Fruit fly (Drosophila melanogaster) whole organism, embryonic: ENCODE results near the gene EloB.

Source experiments
- B-H1 ChIP-seq: fragments of 200-800 bp; sonication (Bioruptor generic); IDR thresholded peaks from 3 replicates; pipeline ENCODE4 v1.3.6; 2022; ENCODE audit warnings: missing biosample characterization, missing genetic modification characterization
- CG12219 ChIP-seq: fragments of 200-800 bp; sonication (Bioruptor generic); optimal IDR thresholded peaks from 3 replicates; lab custom pipeline; 2018; ENCODE audit warnings: missing biosample characterization, mild to moderate bottlenecking, missing genetic modification characterization
- CG12744 ChIP-seq: fragments of 200-800 bp; sonication (Bioruptor generic); optimal IDR thresholded peaks from 2 replicates; lab custom pipeline; 2016; ENCODE audit warnings: missing biosample characterization, missing genetic modification characterization
- CG13624 ChIP-seq: fragments of 200-800 bp; sonication (Bioruptor generic); optimal IDR thresholded peaks from 2 replicates; lab custom pipeline; 2016; ENCODE audit warnings: missing biosample characterization, missing genetic modification characterization
- CG13894 ChIP-seq: fragments of 200-800 bp; sonication (Bioruptor generic); optimal IDR thresholded peaks from 3 replicates; lab custom pipeline; 2018; ENCODE audit warnings: missing biosample characterization, mild to moderate bottlenecking, missing genetic modification characterization, moderate library complexity
- CG14050 ChIP-seq: fragments of 200-800 bp; sonication (Bioruptor generic); IDR thresholded peaks from 3 replicates; pipeline ENCODE4 v1.3.6; 2022; ENCODE audit warnings: missing biosample characterization, missing genetic modification characterization
- CG15269 ChIP-seq: fragments of 200-800 bp; sonication (Bioruptor generic); optimal IDR thresholded peaks from 2 replicates; lab custom pipeline; 2018; ENCODE audit warnings: missing biosample characterization, mild to moderate bottlenecking, missing genetic modification characterization, moderate library complexity
- CG15479 ChIP-seq: fragments of 200-800 bp; sonication (Bioruptor generic); optimal IDR thresholded peaks from 3 replicates; lab custom pipeline; 2019; ENCODE audit warnings: missing biosample characterization, mild to moderate bottlenecking, missing genetic modification characterization, moderate library complexity
- CG17186 ChIP-seq: fragments of 200-800 bp; sonication (Bioruptor generic); optimal IDR thresholded peaks from 3 replicates; lab custom pipeline; 2017; ENCODE audit warnings: missing biosample characterization, missing genetic modification reagents, missing genetic modification characterization
- CG1792 ChIP-seq: fragments of 200-800 bp; sonication (Bioruptor generic); optimal IDR thresholded peaks from 2 replicates; lab custom pipeline; 2016; ENCODE audit warnings: missing biosample characterization, missing genetic modification characterization
- CG2875 ChIP-seq: fragments of 200-800 bp; sonication (Bioruptor generic); optimal IDR thresholded peaks from 2 replicates; lab custom pipeline; 2017; ENCODE audit warnings: missing biosample characterization, mild to moderate bottlenecking, missing genetic modification characterization, missing genetic modification reagents
- CG31388 ChIP-seq: fragments of 200-800 bp; sonication (Bioruptor generic); optimal IDR thresholded peaks from 2 replicates; lab custom pipeline; 2016; ENCODE audit warnings: missing biosample characterization, missing genetic modification characterization
- CG33213 ChIP-seq: fragments of 200-800 bp; sonication (Bioruptor generic); optimal IDR thresholded peaks from 3 replicates; lab custom pipeline; 2016; ENCODE audit warnings: missing biosample characterization, missing genetic modification characterization
- CG34422 ChIP-seq: fragments of 200-800 bp; sonication (Bioruptor generic); IDR thresholded peaks from 3 replicates; pipeline ENCODE4 v1.3.6; 2022; ENCODE audit warnings: missing biosample characterization, missing genetic modification characterization
- CG3726 ChIP-seq: fragments of 200-800 bp; sonication (Bioruptor generic); IDR thresholded peaks from 3 replicates; pipeline ENCODE4, ENCODE4 v1.3.6; 2022; ENCODE audit warnings: missing biosample characterization, missing genetic modification characterization
- CG5180 ChIP-seq: fragments of 200-800 bp; sonication (Bioruptor generic); optimal IDR thresholded peaks from 3 replicates; lab custom pipeline; 2017; ENCODE audit warnings: missing biosample characterization, missing genetic modification characterization, mild to moderate bottlenecking, moderate library complexity, missing genetic modification reagents
- CG7357 ChIP-seq: fragments of 200-800 bp; sonication (Bioruptor generic); IDR thresholded peaks from 3 replicates; pipeline ENCODE4 v1.3.6; 2022; ENCODE audit warnings: missing biosample characterization, missing genetic modification characterization
- CG7556 ChIP-seq: fragments of 200-800 bp; sonication (Bioruptor generic); optimal IDR thresholded peaks from 2 replicates; lab custom pipeline; 2017; ENCODE audit warnings: missing biosample characterization, mild to moderate bottlenecking, missing genetic modification characterization
- CG7786 ChIP-seq: fragments of 200-800 bp; sonication (Bioruptor generic); optimal IDR thresholded peaks from 2 replicates; lab custom pipeline; 2016; ENCODE audit warnings: missing biosample characterization, missing genetic modification characterization
- CoRest ChIP-seq: fragments of 200-800 bp; sonication (Bioruptor generic); optimal IDR thresholded peaks from 3 replicates; lab custom pipeline; 2018; ENCODE audit warnings: missing biosample characterization, mild to moderate bottlenecking, missing genetic modification characterization, moderate library complexity
- D19B ChIP-seq: fragments of 200-800 bp; sonication (Bioruptor generic); optimal IDR thresholded peaks from 2 replicates; lab custom pipeline; 2017; ENCODE audit warnings: missing biosample characterization, mild to moderate bottlenecking, missing genetic modification characterization
- Doc2 ChIP-seq: fragments of 200-800 bp; sonication (Bioruptor generic); IDR thresholded peaks from 2 replicates; pipeline ENCODE4 v1.3.6; 2022; ENCODE audit warnings: missing biosample characterization, missing genetic modification characterization
- Doc3 ChIP-seq: fragments of 200-800 bp; sonication (Bioruptor generic); IDR thresholded peaks from 3 replicates; pipeline ENCODE4 v1.3.6; 2022; ENCODE audit warnings: missing biosample characterization, missing genetic modification characterization; ENCODE audit not compliant: partially characterized antibody
- Gsc ChIP-seq: fragments of 200-800 bp; sonication (Bioruptor generic); IDR thresholded peaks from 2 replicates; pipeline ENCODE4 v1.3.6; 2022; ENCODE audit warnings: missing biosample characterization, missing genetic modification characterization
- H2.0 ChIP-seq: fragments of 200-800 bp; sonication (Bioruptor generic); IDR thresholded peaks from 2 replicates; pipeline ENCODE4 v1.3.6; 2022; ENCODE audit warnings: missing biosample characterization, missing genetic modification characterization
- HHEX ChIP-seq: fragments of 200-800 bp; sonication (Bioruptor generic); optimal IDR thresholded peaks from 3 replicates; lab custom pipeline; 2017; ENCODE audit warnings: missing biosample characterization, mild to moderate bottlenecking, missing genetic modification characterization, missing genetic modification reagents
- Hr51 ChIP-seq, 2 experiments: fragments of 200-800 bp; sonication (Bioruptor generic); optimal IDR thresholded peaks; 2 replicates in 1 of 2; 3 replicates in 1 of 2; lab custom pipeline; 2016 to 2018; ENCODE audit warnings: missing biosample characterization in 2 of 2, missing genetic modification characterization in 2 of 2, mild to moderate bottlenecking in 1 of 2, moderate library complexity in 1 of 2
- Mad ChIP-seq: fragments of 200-800 bp; sonication (Bioruptor generic); optimal IDR thresholded peaks from 2 replicates; lab custom pipeline; 2016; ENCODE audit warnings: missing biosample characterization, missing genetic modification characterization
- Mrtf ChIP-seq: fragments of 200-800 bp; sonication (Bioruptor generic); IDR thresholded peaks from 3 replicates; pipeline ENCODE4 v1.3.6; 2022; ENCODE audit warnings: missing biosample characterization, missing genetic modification characterization
- NFAT ChIP-seq: fragments of 200-800 bp; sonication (Bioruptor generic); IDR thresholded peaks from 2 replicates; pipeline ENCODE4 v1.3.6; 2022; ENCODE audit warnings: missing biosample characterization, missing genetic modification characterization
- Pdp1 ChIP-seq, 2 experiments: fragments of 200-800 bp; sonication (Bioruptor generic); optimal IDR thresholded peaks; 3 replicates each; lab custom pipeline; 2016; ENCODE audit warnings: missing biosample characterization in 2 of 2, missing genetic modification characterization in 2 of 2, mild to moderate bottlenecking in 1 of 2, moderate library complexity in 1 of 2
- Ravus ChIP-seq: fragments of 200-800 bp; sonication (Bioruptor generic); IDR thresholded peaks from 2 replicates; pipeline ENCODE4 v1.3.6; 2022; ENCODE audit warnings: missing biosample characterization, missing genetic modification characterization
- aop ChIP-seq: fragments of 200-800 bp; sonication (Bioruptor generic); IDR thresholded peaks from 2 replicates; pipeline ENCODE4 v1.3.6; 2022; ENCODE audit warnings: missing biosample characterization, missing genetic modification characterization
- chm ChIP-seq: fragments of 200-800 bp; sonication (Bioruptor generic); IDR thresholded peaks from 2 replicates; pipeline ENCODE4 v1.3.6; 2022; ENCODE audit warnings: missing biosample characterization, missing genetic modification characterization
- fd102C ChIP-seq: fragments of 200-800 bp; sonication (Bioruptor generic); optimal IDR thresholded peaks from 2 replicates; lab custom pipeline; 2018; ENCODE audit warnings: missing biosample characterization, mild to moderate bottlenecking, missing genetic modification characterization, moderate library complexity
- gcm2 ChIP-seq: fragments of 200-800 bp; sonication (Bioruptor generic); optimal IDR thresholded peaks from 2 replicates; lab custom pipeline; 2016; ENCODE audit warnings: missing biosample characterization, missing genetic modification characterization
- gem ChIP-seq: fragments of 200-800 bp; sonication (Bioruptor generic); optimal IDR thresholded peaks from 2 replicates; lab custom pipeline; 2019; ENCODE audit warnings: missing biosample characterization, mild to moderate bottlenecking, missing genetic modification characterization, moderate library complexity
- insv ChIP-seq, 2 experiments: fragments of 200-800 bp; sonication (Bioruptor generic); optimal IDR thresholded peaks; 3 replicates each; lab custom pipeline; 2016 to 2018; ENCODE audit warnings: missing biosample characterization in 2 of 2, missing genetic modification characterization in 2 of 2
- lbe ChIP-seq: fragments of 200-800 bp; sonication (Bioruptor generic); optimal IDR thresholded peaks from 2 replicates; lab custom pipeline; 2016; ENCODE audit warnings: missing biosample characterization, mild to moderate bottlenecking, missing genetic modification characterization
- mam ChIP-seq: fragments of 200-800 bp; sonication (Bioruptor generic); optimal IDR thresholded peaks from 3 replicates; lab custom pipeline; 2016; ENCODE audit warnings: missing biosample characterization, missing genetic modification characterization
- mirr ChIP-seq: fragments of 200-800 bp; sonication (Bioruptor generic); optimal IDR thresholded peaks from 3 replicates; lab custom pipeline; 2018; ENCODE audit warnings: missing biosample characterization, mild to moderate bottlenecking, missing genetic modification characterization
- oc ChIP-seq: fragments of 200-800 bp; sonication (Bioruptor generic); optimal IDR thresholded peaks from 2 replicates; lab custom pipeline; 2018; ENCODE audit warnings: missing biosample characterization, mild to moderate bottlenecking, missing genetic modification characterization, moderate library complexity
- pum ChIP-seq: fragments of 200-800 bp; sonication (Bioruptor generic); optimal IDR thresholded peaks from 2 replicates; lab custom pipeline; 2016; ENCODE audit warnings: missing biosample characterization, missing genetic modification characterization
- schlank ChIP-seq: fragments of 200-800 bp; sonication (Bioruptor generic); optimal IDR thresholded peaks from 2 replicates; lab custom pipeline; 2018; ENCODE audit warnings: missing biosample characterization, mild to moderate bottlenecking, missing genetic modification characterization
- unpg ChIP-seq: fragments of 200-800 bp; sonication (Bioruptor generic); optimal IDR thresholded peaks from 3 replicates; lab custom pipeline; 2018; ENCODE audit warnings: missing biosample characterization, mild to moderate bottlenecking, missing genetic modification characterization, moderate library complexity
- usp ChIP-seq: fragments of >200 bp; optimal IDR thresholded peaks from 2 replicates; lab custom pipeline; 2017; ENCODE audit warnings: missing biosample characterization, missing genetic modification characterization
- wor ChIP-seq: fragments of 200-800 bp; sonication (Bioruptor generic); IDR thresholded peaks from 2 replicates; pipeline ENCODE4 v1.3.6; 2022; ENCODE audit warnings: missing biosample characterization, missing genetic modification characterization
- zen2 ChIP-seq: fragments of 200-800 bp; sonication (Bioruptor generic); IDR thresholded peaks from 3 replicates; pipeline ENCODE4 v1.3.6; 2022; ENCODE audit warnings: missing biosample characterization, missing genetic modification characterization; ENCODE audit not compliant: partially characterized antibody

Gene EloB

DNA sequence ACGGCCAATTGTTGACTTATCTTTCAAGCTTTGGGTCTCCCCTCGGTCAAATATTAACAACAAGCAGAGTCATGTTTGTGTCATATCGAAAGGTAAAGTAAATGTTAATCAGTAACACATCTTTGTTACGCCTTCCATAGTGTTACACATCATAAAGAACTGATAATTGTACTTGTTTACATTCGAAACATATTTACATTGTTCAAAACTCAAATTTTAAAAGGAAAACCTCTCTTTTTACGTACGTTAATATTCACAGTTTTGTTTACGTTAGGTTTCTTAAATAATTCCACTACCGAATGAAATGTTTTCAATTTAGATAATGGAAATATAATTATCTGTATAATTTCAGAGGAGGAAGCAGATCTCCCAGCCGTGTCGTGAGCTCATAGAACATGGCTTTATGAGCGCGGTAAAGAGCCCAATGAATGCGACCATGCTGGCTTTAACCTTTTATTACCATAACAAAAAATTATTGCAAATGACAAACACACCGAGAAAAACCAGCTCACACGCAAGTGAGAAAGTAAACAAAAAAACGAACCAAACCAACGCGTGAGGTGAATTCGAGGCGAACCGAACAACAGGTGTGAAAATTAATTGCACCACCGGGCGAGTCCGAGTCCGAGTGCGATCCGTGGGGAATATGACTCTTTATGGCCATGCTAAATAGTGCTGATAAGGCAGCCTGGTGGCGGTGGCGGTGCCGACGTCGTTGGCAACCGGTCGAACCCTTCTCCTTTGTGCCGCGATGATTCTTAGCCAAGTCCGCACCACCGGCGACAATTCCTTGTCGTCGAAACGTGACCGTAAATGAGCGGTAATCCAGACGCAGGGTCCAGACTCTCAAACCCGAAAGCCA is 37.1 kb downstream of the EloB start (continued):
- no peak for TF ChIP-seq CG5180 (GFP tag; lab: Kevin White, UChicago)
- no peak for TF ChIP-seq Doc3
- TF ChIP-seq CG14050 (GFP tag; lab: Robert Waterston, UW) = no peak
- no peak for TF ChIP-seq CG31388 (GFP tag; lab: Kevin White, UChicago)
- peak; percentile 67 for TF ChIP-seq gem
- no peak for TF ChIP-seq CG33213
- no peak for TF ChIP-seq zen2
- TF ChIP-seq lbe (GFP tag; lab: Kevin White, UChicago) = no peak
- no peak for TF ChIP-seq H2.0 (GFP tag; lab: Robert Waterston, UW)
- peak; percentile 58 for TF ChIP-seq CG2875 (GFP tag; lab: Kevin White, UChicago)
- no peak for TF ChIP-seq NFAT
- TF ChIP-seq unpg = no peak
- no peak for TF ChIP-seq CG13624 (GFP tag; lab: Kevin White, UChicago)
- peak; percentile 67; the same call in 1 of the 2 replicates for TF ChIP-seq chm (GFP tag; lab: Robert Waterston, UW)
- TF ChIP-seq CG7786 (GFP tag; lab: Kevin White, UChicago) = no peak
- TF ChIP-seq mirr (GFP tag; lab: Kevin White, UChicago) = no peak
- TF ChIP-seq wor = no peak
- no peak for TF ChIP-seq Mrtf (GFP tag; lab: Robert Waterston, UW)
- TF ChIP-seq Doc2 (GFP tag; lab: Robert Waterston, UW) = no peak
- TF ChIP-seq mam (GFP tag; lab: Kevin White, UChicago) = no peak
- no peak for TF ChIP-seq D19B (GFP tag; lab: Kevin White, UChicago)
- no peak for TF ChIP-seq Hr51 (GFP tag; optimal IDR thresholded peaks at IDR 0.05; lab: Kevin White, UChicago)
- TF ChIP-seq CG3726 (GFP tag; lab: Robert Waterston, UW) = no peak
- TF ChIP-seq CG1792 (GFP tag; lab: Kevin White, UChicago) = no peak
- no peak for TF ChIP-seq CG17186
- no peak for TF ChIP-seq schlank (tag; lab: Kevin White, UChicago)
- TF ChIP-seq B-H1 (GFP tag; lab: Robert Waterston, UW) = no peak; the same call in 2 of the 3 replicates
- no peak for TF ChIP-seq Gsc (GFP tag; lab: Robert Waterston, UW)
- no peak for TF ChIP-seq aop (GFP tag; lab: Robert Waterston, UW)
- peak; percentile 56 for TF ChIP-seq CG7556 (GFP tag; lab: Kevin White, UChicago)
- no peak for TF ChIP-seq Mad (GFP tag; lab: Kevin White, UChicago)
- TF ChIP-seq pum (GFP tag; lab: Kevin White, UChicago) = no peak
- TF ChIP-seq CoRest (tag; lab: Kevin White, UChicago) = peak; percentile 49
- peak in 1 of 2 experiments; percentile 4 for TF ChIP-seq Pdp1 (GFP tag; optimal IDR thresholded peaks at IDR 0.05; lab: Kevin White, UChicago)
- no peak for TF ChIP-seq usp (GFP tag; lab: Kevin White, UChicago)
- TF ChIP-seq CG15269 = no peak
- peak; percentile 41 for TF ChIP-seq CG12219 (GFP tag; lab: Kevin White, UChicago)
- TF ChIP-seq CG13894 (tag; lab: Kevin White, UChicago) = no peak
- TF ChIP-seq CG15479 (GFP tag; lab: Kevin White, UChicago) = peak; percentile 83
- TF ChIP-seq HHEX (GFP tag; lab: Kevin White, UChicago) = peak; percentile 51
- no peak for TF ChIP-seq oc
- TF ChIP-seq fd102C (GFP tag; lab: Kevin White, UChicago) = peak; percentile 75
- no peak for TF ChIP-seq CG12744 (GFP tag; lab: Kevin White, UChicago)
- 0 out of 3 replicates have a peak, but pooled peaks have one; percentile 24 for TF ChIP-seq CG34422
- TF ChIP-seq gcm2 = no peak
- no peak for TF ChIP-seq CG7357 (GFP tag; lab: Robert Waterston, UW)
- TF ChIP-seq insv (GFP tag; optimal IDR thresholded peaks at IDR 0.05; lab: Kevin White, UChicago) = peak in 1 of 2 experiments; percentile 32
- no peak for TF ChIP-seq Ravus (GFP tag; lab: Robert Waterston, UW)
